Worm (Caenorhabditis elegans): ENCODE results near the gene F41F3.1.

The F41F3.1 gene

DNA sequence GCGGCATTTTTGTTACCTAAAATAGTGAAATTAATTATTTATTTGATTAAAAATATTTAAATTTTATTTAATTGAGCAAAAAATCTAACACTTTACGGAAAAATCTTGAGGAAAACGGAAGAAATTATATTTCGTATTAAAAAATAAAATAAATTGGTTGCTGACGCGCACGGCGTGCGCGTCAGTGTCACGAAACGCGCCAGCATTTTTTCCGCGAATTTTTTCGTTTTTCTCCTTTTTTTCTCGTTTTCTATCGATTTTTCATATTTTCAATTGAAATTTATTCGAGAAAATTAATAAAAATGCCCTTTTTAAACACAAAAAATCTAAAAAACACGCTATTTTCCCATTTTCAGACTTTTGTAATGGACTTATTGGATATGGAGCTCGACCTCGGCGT, 38.6 kb upstream of the F41F3.1 start, which contains the start of the genes Y61A9LA.10 and F54D11.4 (continued):
- TF ChIP-seq F16B12.6 (tag; optimal IDR thresholded peaks at IDR 0.05) (peak; percentile 5), mep-1 (tag; optimal IDR thresholded peaks at IDR 0.05) (peak; percentile 84), egl-13 (tag; optimal IDR thresholded peaks at IDR 0.05) (peak; percentile 48), skn-1 (tag; optimal IDR thresholded peaks at IDR 0.05) (peak; percentile 54), sptf-1 (tag; optimal IDR thresholded peaks at IDR 0.05) (no peak), ceh-88 (GFP tag; IDR thresholded peaks at IDR 0.05) (no peak), nhr-71 (tag; optimal IDR thresholded peaks at IDR 0.05) (peak; percentile 79), sup-37 (GFP tag; optimal IDR thresholded peaks at IDR 0.05) (no peak), blmp-1 (tag; optimal IDR thresholded peaks at IDR 0.05) (peak; percentile 39), rnt-1 (tag; optimal IDR thresholded peaks at IDR 0.05) (no peak), fkh-8 (tag; optimal IDR thresholded peaks at IDR 0.05) (no peak), nhr-20 (tag; optimal IDR thresholded peaks at IDR 0.05) (peak; percentile 59), lsy-2 (tag; optimal IDR thresholded peaks at IDR 0.05) (peak; percentile 70 to 78), jun-1 (tag; optimal IDR thresholded peaks at IDR 0.05) (no peak), unc-130 (tag; optimal IDR thresholded peaks at IDR 0.05) (no peak), aha-1 (tag; optimal IDR thresholded peaks at IDR 0.05) (no peak), ceh-63 (GFP tag; optimal IDR thresholded peaks at IDR 0.05) (no peak), pax-3 (tag; optimal IDR thresholded peaks at IDR 0.05) (no peak), ceh-82 (tag; optimal IDR thresholded peaks at IDR 0.05) (peak; percentile 34 to 52 (median 35)), unc-62 (GFP tag; optimal IDR thresholded peaks at IDR 0.05) (no peak), nhr-12 (tag; optimal IDR thresholded peaks at IDR 0.05) (no peak), nhr-85 (tag) (peak; percentile 79), snpc-4 (tag; optimal IDR thresholded peaks at IDR 0.05) (peak; percentile 13), lin-13 (GFP tag; optimal IDR thresholded peaks at IDR 0.05) (no peak), alr-1 (tag; optimal IDR thresholded peaks at IDR 0.05; ENCODE audit: borderline replicate concordance) (no peak), Y116A8C.19 (tag; optimal IDR thresholded peaks at IDR 0.05; ENCODE audit: borderline replicate concordance) (no peak), hpl-2 (GFP tag; optimal IDR thresholded peaks at IDR 0.05) (peak; percentile 15), ztf-4 (tag; optimal IDR thresholded peaks at IDR 0.05) (no peak), nhr-28 (tag; optimal IDR thresholded peaks at IDR 0.05) (no peak), ets-5 (GFP tag; IDR thresholded peaks at IDR 0.05) (no peak), fkh-4 (tag; optimal IDR thresholded peaks at IDR 0.05; ENCODE audit: borderline replicate concordance) (no peak), tbx-2 (tag; optimal IDR thresholded peaks at IDR 0.05) (peak; percentile 61), tlp-1 (tag; optimal IDR thresholded peaks at IDR 0.05) (no peak), mdl-1 (tag; optimal IDR thresholded peaks at IDR 0.05) (no peak), ceh-90 (tag; optimal IDR thresholded peaks at IDR 0.05) (no peak), aly-2 (tag; optimal IDR thresholded peaks at IDR 0.05) (no peak), ama-1 (optimal IDR thresholded peaks at IDR 0.05) (no peak), unc-30 (tag; optimal IDR thresholded peaks at IDR 0.05) (no peak), hlh-4 (tag; optimal IDR thresholded peaks at IDR 0.05) (no peak), nhr-84 (tag; optimal IDR thresholded peaks at IDR 0.05) (no peak), pag-3 (tag; optimal IDR thresholded peaks at IDR 0.05; ENCODE audit: borderline replicate concordance, insufficient read depth) (no peak), grh-1 (GFP tag; IDR thresholded peaks at IDR 0.05) (0 out of 2 replicates have a peak, but pooled peaks have one; percentile 9), nhr-47 (tag; optimal IDR thresholded peaks at IDR 0.05) (peak; percentile 80), snu-23 (GFP tag; optimal IDR thresholded peaks at IDR 0.05) (peak; percentile 63), nhr-90 (tag; optimal IDR thresholded peaks at IDR 0.05; ENCODE audit: poor library complexity) (peak; percentile 69), irx-1 (tag; optimal IDR thresholded peaks at IDR 0.05) (peak; percentile 58), fos-1 (tag; optimal IDR thresholded peaks at IDR 0.05) (peak; percentile 11), C04F5.9 (tag; optimal IDR thresholded peaks at IDR 0.05) (no peak), nhr-77 (tag; optimal IDR thresholded peaks at IDR 0.05) (no peak), elt-2 (tag; optimal IDR thresholded peaks at IDR 0.05) (peak; percentile 28)

Data from whole organism, L1 larva.